Worm (Caenorhabditis elegans) whole organism, L3 larva: ENCODE results near the gene acr-3.
A peak's percentile ranks its signal among the peaks of the same experiment; 100 is the strongest.

ENCODE experiments used
- ZK546.5 ChIP-seq: sonication (generic microtip); optimal IDR thresholded peaks from 2 replicates; lab custom pipeline; 2017; ENCODE audit warnings: missing biosample characterization, missing genetic modification characterization
- elt-2 ChIP-seq: sonication (generic microtip); optimal IDR thresholded peaks from 2 replicates; lab custom pipeline; 2016; ENCODE audit warnings: missing genetic modification reagents, mild to moderate bottlenecking, missing genetic modification characterization, missing compliant biosample characterization
- jun-1 ChIP-seq: fragments of 150-350 bp; optimal IDR thresholded peaks from 2 replicates; lab custom pipeline; 2014; ENCODE audit warnings: missing biosample characterization, missing genetic modification reagents, missing genetic modification characterization
- nfya-1 ChIP-seq: sonication (generic microtip); optimal IDR thresholded peaks from 2 replicates; lab custom pipeline; 2017; ENCODE audit warnings: missing genetic modification characterization, mild to moderate bottlenecking, missing compliant biosample characterization, antibody characterized with exemption, moderate library complexity; ENCODE audit not compliant: insufficient read depth
- pha-4 ChIP-seq: fragments of 150-350 bp; optimal IDR thresholded peaks from 2 replicates; lab custom pipeline; 2014; ENCODE audit warnings: missing biosample characterization, missing genetic modification reagents, missing genetic modification characterization
- pqm-1 ChIP-seq: fragments of 150-350 bp; optimal IDR thresholded peaks from 2 replicates; lab custom pipeline; 2017; ENCODE audit warnings: missing biosample characterization, missing genetic modification characterization, inconsistent platforms

Gene acr-3

DNA sequence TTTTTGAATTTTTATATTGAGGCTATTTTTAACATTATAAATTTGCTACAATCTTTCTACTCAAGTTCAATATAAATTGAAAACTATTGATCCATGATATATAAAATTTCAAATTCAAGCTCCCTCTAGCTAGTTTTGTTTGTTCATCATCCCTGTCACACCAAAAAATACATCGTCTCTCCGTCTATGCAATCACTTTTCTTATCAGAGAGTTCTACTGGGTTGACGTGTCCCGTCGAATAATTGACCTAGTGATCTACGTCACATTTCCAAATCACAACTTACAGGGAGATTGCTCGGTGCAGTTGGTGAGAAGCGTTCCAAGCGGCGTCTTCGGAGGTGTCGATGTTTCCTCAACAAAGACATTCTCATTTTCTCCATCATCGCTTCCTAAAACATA is 51.9 kb downstream of the acr-3 start:
- no peak for TF ChIP-seq ZK546.5 (tag; lab: Kevin White, UChicago)
- TF ChIP-seq elt-2 (tag; lab: Kevin White, UChicago) = peak; percentile 51
- TF ChIP-seq pqm-1 (tag; lab: Kevin White, UChicago) = peak; percentile 44

- TF ChIP-seq pha-4 (tag; lab: Kevin White, UChicago) (peak; percentile 35), nfya-1 (tag; lab: Kevin White, UChicago) (no peak), elt-2 (tag; lab: Kevin White, UChicago) (peak; percentile 72), jun-1 (no peak), pqm-1 (tag; lab: Kevin White, UChicago) (peak; percentile 16)
Measured at ce11 chrX:6761688-6762185, 52.4 kb downstream of the acr-3 start, which contains the start of gene abts-4. abts-4 (minus strand) TSS chrX:6761738.
